Worm (Caenorhabditis elegans): ENCODE data around the gene dsh-2.

Gene dsh-2

DNA sequence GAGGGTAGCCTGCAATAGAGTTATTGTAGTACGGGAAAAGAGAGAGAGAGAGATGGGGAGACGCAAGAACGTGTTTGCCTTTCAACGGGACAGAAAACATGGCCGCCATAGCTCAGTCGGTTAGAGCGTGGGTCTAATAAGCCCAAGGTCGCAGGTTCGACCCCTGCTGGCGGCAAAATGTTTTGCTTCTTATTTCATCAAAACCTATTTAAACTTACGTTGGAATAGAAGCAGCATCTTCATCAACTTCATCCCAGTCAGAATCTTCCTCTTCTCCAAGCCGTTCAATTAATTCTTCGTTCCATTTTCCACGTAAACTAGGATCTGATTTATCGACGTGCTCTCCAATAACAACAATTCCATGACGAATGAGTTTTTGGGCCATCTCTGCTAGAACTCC lies 48.3 kb downstream of the dsh-2 start (continued):
- TF ChIP-seq sma-9 (GFP tag; optimal IDR thresholded peaks at IDR 0.05) (peak; percentile 26), sma-9 (tag; optimal IDR thresholded peaks at IDR 0.05) (no peak), unc-39 (tag; optimal IDR thresholded peaks at IDR 0.05) (no peak), egl-27 (tag; optimal IDR thresholded peaks at IDR 0.05) (peak; percentile 32), dmd-4 (tag; optimal IDR thresholded peaks at IDR 0.05) (no peak), nhr-129 (tag; optimal IDR thresholded peaks at IDR 0.05) (peak; percentile 81), lin-11 (tag; optimal IDR thresholded peaks at IDR 0.05) (peak; percentile 11), nhr-6 (tag; optimal IDR thresholded peaks at IDR 0.05) (no peak), elt-1 (tag; optimal IDR thresholded peaks at IDR 0.05) (no peak), lsy-2 (tag; optimal IDR thresholded peaks at IDR 0.05) (peak; percentile 32 to 59), unc-62 (GFP tag; optimal IDR thresholded peaks at IDR 0.05) (no peak), unc-55 (GFP tag; optimal IDR thresholded peaks at IDR 0.05) (peak; percentile 55), blmp-1 (tag; optimal IDR thresholded peaks at IDR 0.05; ENCODE audit: insufficient read depth) (no peak), gmeb-1 (tag; optimal IDR thresholded peaks at IDR 0.05) (peak; percentile 54), nhr-23 (tag; optimal IDR thresholded peaks at IDR 0.05) (no peak)

DNA sequence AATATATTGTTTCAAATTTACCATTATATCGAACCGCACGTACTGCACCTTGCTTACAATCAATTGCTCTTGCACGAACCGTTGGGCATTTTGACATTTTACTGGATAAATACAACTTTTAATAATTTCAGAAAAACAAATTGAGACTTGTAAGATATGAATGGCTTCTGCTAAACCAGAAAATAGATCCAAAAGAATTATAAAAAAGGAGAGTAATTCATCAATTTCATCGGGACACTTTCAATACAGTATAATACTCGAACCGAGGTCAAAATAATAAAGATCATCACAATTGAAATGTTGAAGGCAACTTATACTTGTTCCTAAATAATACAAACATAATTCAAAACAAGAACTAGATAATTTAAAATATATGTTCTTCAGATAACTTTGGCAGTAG lies 49.4 kb downstream of the dsh-2 start, which contains the start of gene wdr-83:
Gene wdr-83 (minus strand): TSS at position 101 of the 400 bp plus-strand sequence.
- TF ChIP-seq dmd-4 (tag; optimal IDR thresholded peaks at IDR 0.05) (no peak), mab-5 (tag; optimal IDR thresholded peaks at IDR 0.05) (no peak), R02D3.7 (tag; optimal IDR thresholded peaks at IDR 0.05) (no peak)
